Fruit fly (Drosophila melanogaster): Measurements from ENCODE around the gene hiw.

hiw gene

dm6 chrX:15023826-15024545, 39.2 kb downstream of the hiw start, which contains the start of gene be (continued):
- no peak for TF ChIP-seq prd (optimal IDR thresholded peaks at IDR 0.05)
- TF ChIP-seq prd (GFP tag; IDR thresholded peaks at IDR 0.05), result peak; percentile 64
- peak; percentile 22 for TF ChIP-seq sqz (GFP tag; optimal IDR thresholded peaks at IDR 0.05)
- TF ChIP-seq CG17361 (GFP tag; IDR thresholded peaks at IDR 0.05), result peak; percentile 96
- peak; percentile 67 for TF ChIP-seq Sox102F (GFP tag; optimal IDR thresholded peaks at IDR 0.05)
- peak; percentile 84 for TF ChIP-seq dmrt11E (tag; optimal IDR thresholded peaks at IDR 0.05)
- no peak for TF ChIP-seq Gsc (GFP tag; IDR thresholded peaks at IDR 0.05)
- peak in 1 of 2 experiments; percentile 66 for TF ChIP-seq bsh (GFP tag; optimal IDR thresholded peaks at IDR 0.05)
- no peak; the same call in 1 of the 2 replicates for TF ChIP-seq CG7372 (GFP tag; IDR thresholded peaks at IDR 0.05)
- TF ChIP-seq CG18619 (GFP tag; optimal IDR thresholded peaks at IDR 0.05), result peak; percentile 63
- 0 out of 2 replicates have a peak, but pooled peaks have one; percentile 15 for TF ChIP-seq E2f1 (GFP tag; IDR thresholded peaks at IDR 0.05)
- TF ChIP-seq Drgx (GFP tag; IDR thresholded peaks at IDR 0.05), result peak; percentile 38; the same call in 1 of the 2 replicates
- TF ChIP-seq Usf (GFP tag; optimal IDR thresholded peaks at IDR 0.05), result peak; percentile 11
- peak; percentile 31 for TF ChIP-seq tin (GFP tag; optimal IDR thresholded peaks at IDR 0.05)
- TF ChIP-seq CG33557 (GFP tag; optimal IDR thresholded peaks at IDR 0.05), result peak; percentile 85
- TF ChIP-seq CG14050 (GFP tag; IDR thresholded peaks at IDR 0.05), result peak; percentile 18; the same call in 1 of the 3 replicates
- TF ChIP-seq zen (tag; optimal IDR thresholded peaks at IDR 0.05), result peak; percentile 65
- peak; percentile 49 for TF ChIP-seq cwo (GFP tag; optimal IDR thresholded peaks at IDR 0.05)
- no peak for TF ChIP-seq CG34224 (GFP tag; IDR thresholded peaks at IDR 0.05; ENCODE audit: partially characterized antibody)
- peak; percentile 87 for TF ChIP-seq Sox100B (GFP tag; optimal IDR thresholded peaks at IDR 0.05)
- no peak for TF ChIP-seq CG4854 (GFP tag; optimal IDR thresholded peaks at IDR 0.05)
- TF ChIP-seq CG12071 (GFP tag; optimal IDR thresholded peaks at IDR 0.05), result no peak
- peak; percentile 71 for TF ChIP-seq CG15601 (tag; optimal IDR thresholded peaks at IDR 0.05)
- peak; percentile 64 for TF ChIP-seq bcd (GFP tag; optimal IDR thresholded peaks at IDR 0.05)
- peak; percentile 41 for TF ChIP-seq Chrac-16 (GFP tag; optimal IDR thresholded peaks at IDR 0.05)
- peak; percentile 66 for TF ChIP-seq sug (tag; optimal IDR thresholded peaks at IDR 0.05)
- peak; percentile 46 for TF ChIP-seq az2 (GFP tag; optimal IDR thresholded peaks at IDR 0.05)
- TF ChIP-seq insv (GFP tag; optimal IDR thresholded peaks at IDR 0.05), result peak in 1 of 2 experiments; percentile 25
- peak; percentile 26 for TF ChIP-seq CG6765 (GFP tag; optimal IDR thresholded peaks at IDR 0.05)
- TF ChIP-seq B-H1 (GFP tag; IDR thresholded peaks at IDR 0.05), result no peak
- peak; percentile 23 for TF ChIP-seq CG13123 (GFP tag; optimal IDR thresholded peaks at IDR 0.05)
- peak in 1 of 2 experiments; percentile 82 for TF ChIP-seq Hr51 (GFP tag; optimal IDR thresholded peaks at IDR 0.05)
- peak; percentile 39 for TF ChIP-seq Spps (tag; optimal IDR thresholded peaks at IDR 0.05)
- TF ChIP-seq onecut (GFP tag; IDR thresholded peaks at IDR 0.05), result 0 out of 2 replicates have a peak, but pooled peaks have one; percentile 23
- TF ChIP-seq sob (GFP tag; IDR thresholded peaks at IDR 0.05), result peak; percentile 37; the same call in 1 of the 2 replicates
- peak; percentile 51; the same call in 1 of the 2 replicates for TF ChIP-seq ssp (GFP tag; IDR thresholded peaks at IDR 0.05)
- TF ChIP-seq Sin3A (optimal IDR thresholded peaks at IDR 0.05), result no peak
- peak; percentile 76 for TF ChIP-seq CG15696 (tag; optimal IDR thresholded peaks at IDR 0.05)
- no peak for TF ChIP-seq NC2β (GFP tag; optimal IDR thresholded peaks at IDR 0.05)
- TF ChIP-seq CG7357 (GFP tag; IDR thresholded peaks at IDR 0.05), result peak; percentile 23; the same call in 1 of the 3 replicates
- no peak for TF ChIP-seq MBD-R2 (GFP tag; IDR thresholded peaks at IDR 0.05)
- peak; percentile 14 for TF ChIP-seq B-H2 (GFP tag; optimal IDR thresholded peaks at IDR 0.05)
- no peak for TF ChIP-seq CG7928 (GFP tag; optimal IDR thresholded peaks at IDR 0.05)
- TF ChIP-seq wdn (GFP tag; IDR thresholded peaks at IDR 0.05), result peak; percentile 57; the same call in 1 of the 2 replicates
- no peak for TF ChIP-seq CG14441 (GFP tag; IDR thresholded peaks at IDR 0.05)
- peak; percentile 81 for TF ChIP-seq fd96Cb (tag; optimal IDR thresholded peaks at IDR 0.05)
- TF ChIP-seq CG7987 (GFP tag; optimal IDR thresholded peaks at IDR 0.05), result no peak
- TF ChIP-seq Six4 (GFP tag; optimal IDR thresholded peaks at IDR 0.05), result peak; percentile 65
- no peak for TF ChIP-seq ap (GFP tag; IDR thresholded peaks at IDR 0.05)
